Worm (Caenorhabditis elegans): ENCODE results near the gene cyp-13A2.

DNA sequence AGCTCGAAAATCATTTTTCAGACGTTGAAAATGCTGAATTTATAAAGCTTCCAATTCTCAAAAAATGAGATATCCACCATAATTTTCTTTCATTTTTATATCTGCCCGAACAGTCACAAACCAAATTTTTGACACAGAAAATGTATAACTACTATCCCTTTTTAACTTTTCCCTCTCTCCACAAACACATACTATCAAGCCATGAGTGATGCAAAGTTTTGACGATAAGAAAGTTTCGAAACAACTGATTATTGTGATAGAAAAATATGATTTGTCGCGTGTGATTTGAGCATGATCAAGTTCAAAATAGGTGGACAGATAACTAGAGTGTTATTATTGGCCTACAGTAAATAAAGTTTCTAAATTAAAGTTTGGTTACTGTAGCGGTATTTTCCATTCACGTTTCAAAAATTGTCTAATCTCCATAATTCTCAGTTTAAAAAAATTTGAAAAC lies 20.1 kb upstream of the cyp-13A2 start, which contains the start of gene cyp-13A8:
- no peak for TF ChIP-seq mep-1 (tag; optimal IDR thresholded peaks at IDR 0.05)
- no peak for TF ChIP-seq sup-37 (GFP tag; optimal IDR thresholded peaks at IDR 0.05)

Measured in whole organism, L1 larva.